Worm (Caenorhabditis elegans) whole organism, young adult: ENCODE results near the gene old-1.

ENCODE experiments used
- B0019.2 ChIP-seq: fragments of 200-800 bp; sonication (Bioruptor generic); conservative IDR thresholded peaks from 2 replicates; pipeline ENCODE4 v1.3.6; 2022; ENCODE audit warnings: missing genetic modification reagents, missing genetic modification characterization, missing compliant biosample characterization
- B0336.3 ChIP-seq: fragments of 200-800 bp; sonication (Bioruptor generic); IDR thresholded peaks from 2 replicates; pipeline ENCODE4 v1.3.6; 2022; ENCODE audit warnings: missing genetic modification characterization, missing compliant biosample characterization
- F37B4.10 ChIP-seq: fragments of 200-800 bp; sonication (Bioruptor generic); IDR thresholded peaks from 2 replicates; pipeline ENCODE4 v1.3.6; 2022; ENCODE audit warnings: missing genetic modification characterization, missing compliant biosample characterization
- F49E8.2 ChIP-seq: sonication (generic microtip); optimal IDR thresholded peaks from 3 replicates; lab custom pipeline; 2017; ENCODE audit warnings: missing genetic modification characterization, mild to moderate bottlenecking, missing compliant biosample characterization, antibody characterized with exemption, moderate library complexity; ENCODE audit not compliant: insufficient read depth
- F52B5.7 ChIP-seq: sonication (generic microtip); optimal IDR thresholded peaks from 2 replicates; lab custom pipeline; 2016; ENCODE audit warnings: mild to moderate bottlenecking, missing genetic modification characterization, missing compliant biosample characterization
- F55B11.4 ChIP-seq: sonication (generic microtip); optimal IDR thresholded peaks from 2 replicates; lab custom pipeline; 2016; ENCODE audit warnings: missing compliant biosample characterization, missing genetic modification characterization, borderline replicate concordance; ENCODE audit not compliant: insufficient read depth
- K12H6.12 ChIP-seq: fragments of 200-800 bp; sonication (Bioruptor generic); optimal IDR thresholded peaks from 2 replicates; lab custom pipeline; 2018; ENCODE audit warnings: mild to moderate bottlenecking, missing genetic modification characterization, missing compliant biosample characterization
- T07F8.4 ChIP-seq: sonication (generic microtip); optimal IDR thresholded peaks from 2 replicates; lab custom pipeline; 2016; ENCODE audit warnings: mild to moderate bottlenecking, missing genetic modification characterization, moderate library complexity, missing compliant biosample characterization
- Y53G8AR.9 ChIP-seq: fragments of 200-800 bp; sonication (Bioruptor generic); conservative IDR thresholded peaks from 2 replicates; pipeline ENCODE4 v1.3.6; 2022; ENCODE audit warnings: missing genetic modification reagents, missing genetic modification characterization, missing compliant biosample characterization
- Y56A3A.18 ChIP-seq: fragments of 200-800 bp; sonication (Bioruptor generic); IDR thresholded peaks from 2 replicates; pipeline ENCODE4 v1.3.6; 2022; ENCODE audit warnings: missing genetic modification reagents, missing genetic modification characterization, missing compliant biosample characterization
- ama-1 ChIP-seq, 3 experiments: fragments of 150-350 bp in 1 of 3; sonication (generic microtip) in 2 of 3; optimal IDR thresholded peaks; 2 replicates each; lab custom pipeline; 2014 to 2018; ENCODE audit warnings: missing biosample characterization in 2 of 3, missing genetic modification characterization in 2 of 3, missing genetic modification reagents in 2 of 3
- aptf-2 ChIP-seq: fragments of 200-800 bp; sonication (Bioruptor generic); conservative IDR thresholded peaks from 2 replicates; pipeline ENCODE4 v1.3.6; 2022; ENCODE audit warnings: missing genetic modification reagents, missing genetic modification characterization, missing compliant biosample characterization
- aptf-3 ChIP-seq: fragments of 200-800 bp; sonication (Bioruptor generic); IDR thresholded peaks from 2 replicates; pipeline ENCODE4 v1.3.6; 2022; ENCODE audit warnings: missing genetic modification characterization, missing compliant biosample characterization
- atf-7 ChIP-seq: sonication (generic microtip); optimal IDR thresholded peaks from 2 replicates; lab custom pipeline; 2017; ENCODE audit warnings: mild to moderate bottlenecking, missing genetic modification characterization, missing compliant biosample characterization
- attf-3 ChIP-seq: fragments of 200-800 bp; sonication (Bioruptor generic); conservative IDR thresholded peaks from 2 replicates; pipeline ENCODE4 v1.3.6; 2022; ENCODE audit warnings: missing genetic modification reagents, missing genetic modification characterization, missing compliant biosample characterization
- attf-5 ChIP-seq: fragments of 200-800 bp; sonication (Bioruptor generic); optimal IDR thresholded peaks from 2 replicates; lab custom pipeline; 2018; ENCODE audit warnings: mild to moderate bottlenecking, missing genetic modification characterization, missing compliant biosample characterization
- ccch-3 ChIP-seq: fragments of 200-800 bp; sonication (Bioruptor generic); optimal IDR thresholded peaks from 2 replicates; lab custom pipeline; 2018; ENCODE audit warnings: mild to moderate bottlenecking, missing genetic modification characterization, missing compliant biosample characterization
- cebp-1 ChIP-seq, 2 experiments: fragments of 200-800 bp in 1 of 2; sonication (Bioruptor generic) in 1 of 2; sonication (generic microtip) in 1 of 2; IDR thresholded peaks in 1 of 2; optimal IDR thresholded peaks in 1 of 2; 2 replicates each; pipeline versions ENCODE4 v1.3.6 to Lab custom; 2017 to 2022; ENCODE audit warnings: missing compliant biosample characterization in 2 of 2, missing genetic modification characterization in 2 of 2, mild to moderate bottlenecking in 1 of 2, missing genetic modification reagents in 1 of 2, moderate library complexity in 1 of 2
- ceh-27 ChIP-seq: fragments of 200-800 bp; sonication (Bioruptor generic); optimal IDR thresholded peaks from 2 replicates; lab custom pipeline; 2018; ENCODE audit warnings: mild to moderate bottlenecking, missing genetic modification characterization, moderate library complexity, missing compliant biosample characterization
- ceh-91 ChIP-seq: fragments of 200-800 bp; sonication (Bioruptor generic); IDR thresholded peaks from 2 replicates; pipeline ENCODE4 v1.3.6; 2022; ENCODE audit warnings: missing genetic modification reagents, missing genetic modification characterization, missing compliant biosample characterization
- chd-7 ChIP-seq: sonication (generic microtip); optimal IDR thresholded peaks from 2 replicates; lab custom pipeline; 2016; ENCODE audit warnings: mild to moderate bottlenecking, missing genetic modification characterization, moderate library complexity, missing compliant biosample characterization
- die-1 ChIP-seq: sonication (generic microtip); optimal IDR thresholded peaks from 2 replicates; lab custom pipeline; 2016; ENCODE audit warnings: missing genotype, mild to moderate bottlenecking, missing genetic modification characterization, missing compliant biosample characterization
- ekl-4 ChIP-seq: fragments of 200-800 bp; sonication (Bioruptor generic); IDR thresholded peaks from 2 replicates; pipeline ENCODE4 v1.3.6; 2022; ENCODE audit warnings: missing genetic modification reagents, missing genetic modification characterization, missing compliant biosample characterization
- hmg-1.2 ChIP-seq: fragments of 200-800 bp; sonication (Bioruptor generic); IDR thresholded peaks from 2 replicates; pipeline ENCODE4 v1.3.6; 2022; ENCODE audit warnings: missing genetic modification reagents, missing genetic modification characterization, missing compliant biosample characterization
- hrde-1 ChIP-seq: sonication (generic microtip); optimal IDR thresholded peaks from 2 replicates; lab custom pipeline; 2016; ENCODE audit warnings: missing genetic modification characterization, mild to moderate bottlenecking, missing compliant biosample characterization, moderate library complexity, missing genotype, missing genetic modification reagents, borderline replicate concordance
- let-526 ChIP-seq: fragments of 200-800 bp; sonication (Bioruptor generic); IDR thresholded peaks from 2 replicates; pipeline ENCODE4 v1.3.6; 2022; ENCODE audit warnings: missing genetic modification reagents, missing genetic modification characterization, missing compliant biosample characterization
- lin-54 ChIP-seq: fragments of 200-800 bp; sonication (Bioruptor generic); optimal IDR thresholded peaks from 2 replicates; lab custom pipeline; 2018; ENCODE audit warnings: mild to moderate bottlenecking, missing genetic modification characterization, missing compliant biosample characterization
- madf-10 ChIP-seq: sonication (generic microtip); optimal IDR thresholded peaks from 2 replicates; lab custom pipeline; 2016; ENCODE audit warnings: mild to moderate bottlenecking, missing genetic modification characterization, missing compliant biosample characterization
- madf-3 ChIP-seq: fragments of 200-800 bp; sonication (Bioruptor generic); IDR thresholded peaks from 2 replicates; pipeline ENCODE4 v1.3.6; 2022; ENCODE audit warnings: missing genetic modification reagents, missing genetic modification characterization, missing compliant biosample characterization
- mes-4 ChIP-seq: sonication (generic microtip); optimal IDR thresholded peaks from 2 replicates; lab custom pipeline; 2016; ENCODE audit warnings: missing genotype, missing genetic modification characterization, missing compliant biosample characterization
- mxl-1 ChIP-seq: sonication (generic microtip); optimal IDR thresholded peaks from 2 replicates; lab custom pipeline; 2016; ENCODE audit warnings: missing genetic modification characterization, missing compliant biosample characterization
- nfya-2 ChIP-seq: fragments of 200-800 bp; sonication (Bioruptor generic); IDR thresholded peaks from 2 replicates; pipeline ENCODE4 v1.3.6; 2022; ENCODE audit warnings: missing genetic modification reagents, missing genetic modification characterization, missing compliant biosample characterization
- nfyb-1 ChIP-seq: fragments of 200-800 bp; sonication (Bioruptor generic); IDR thresholded peaks from 2 replicates; pipeline ENCODE4 v1.3.6; 2022; ENCODE audit warnings: missing genetic modification reagents, missing genetic modification characterization, missing compliant biosample characterization
- nhr-120 ChIP-seq: fragments of 200-800 bp; sonication (Bioruptor generic); IDR thresholded peaks from 2 replicates; pipeline ENCODE4 v1.3.6; 2022; ENCODE audit warnings: missing genetic modification characterization, missing compliant biosample characterization
- pbrm-1 ChIP-seq: fragments of 200-800 bp; sonication (Bioruptor generic); IDR thresholded peaks from 2 replicates; pipeline ENCODE4 v1.3.6; 2022; ENCODE audit warnings: missing genetic modification reagents, missing genetic modification characterization, missing compliant biosample characterization
- repo-1 ChIP-seq: sonication (generic microtip); optimal IDR thresholded peaks from 2 replicates; lab custom pipeline; 2017; ENCODE audit warnings: mild to moderate bottlenecking, missing genetic modification characterization, missing compliant biosample characterization
- sea-2 ChIP-seq: fragments of 200-800 bp; sonication (Bioruptor generic); IDR thresholded peaks from 2 replicates; pipeline ENCODE4 v1.3.6; 2022; ENCODE audit warnings: missing genetic modification characterization, missing compliant biosample characterization
- snpc-3.4 ChIP-seq: sonication (generic microtip); optimal IDR thresholded peaks from 2 replicates; lab custom pipeline; 2017; ENCODE audit warnings: missing genetic modification characterization, mild to moderate bottlenecking, missing compliant biosample characterization, antibody characterized with exemption, moderate library complexity, missing genotype, missing genetic modification reagents
- tbp1 ChIP-seq: fragments of 200-800 bp; sonication (Bioruptor generic); optimal IDR thresholded peaks from 2 replicates; lab custom pipeline; 2018; ENCODE audit warnings: mild to moderate bottlenecking, missing genetic modification characterization, missing compliant biosample characterization
- tlf-1 ChIP-seq: fragments of 200-800 bp; sonication (Bioruptor generic); optimal IDR thresholded peaks from 2 replicates; lab custom pipeline; 2018; ENCODE audit warnings: mild to moderate bottlenecking, missing genetic modification characterization, missing compliant biosample characterization
- unc-130 ChIP-seq: sonication (generic microtip); optimal IDR thresholded peaks from 2 replicates; lab custom pipeline; 2016; ENCODE audit warnings: missing genetic modification reagents, missing genetic modification characterization, missing compliant biosample characterization
- zim-3 ChIP-seq: sonication (generic microtip); optimal IDR thresholded peaks from 2 replicates; lab custom pipeline; 2017; ENCODE audit warnings: mild to moderate bottlenecking, missing genetic modification characterization, moderate library complexity, missing compliant biosample characterization

The old-1 gene

DNA sequence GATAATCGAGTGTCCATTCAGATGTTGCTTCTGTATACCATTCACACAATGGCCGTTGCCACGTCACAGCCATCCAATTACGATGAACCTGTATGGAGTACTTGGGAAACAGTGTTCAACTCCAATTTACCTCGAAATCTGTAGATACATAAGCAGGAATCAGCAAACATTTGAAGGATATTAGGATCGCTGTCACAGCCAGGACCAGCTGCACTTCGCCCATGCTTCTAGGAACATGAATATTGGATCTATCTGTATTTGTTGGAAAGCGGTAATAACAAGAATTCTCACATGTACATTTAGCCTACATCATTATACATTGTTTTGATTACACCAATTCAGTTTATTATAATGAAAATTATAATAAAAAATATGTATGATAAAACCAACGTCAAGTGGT lies 17.7 kb upstream of the old-1 start, which contains the start of gene algn-8:
TSS of gene algn-8 (minus strand) at position 227 of the 400 bp plus-strand sequence.
- no peak for TF ChIP-seq F55B11.4
- TF ChIP-seq madf-10 (tag; lab: Kevin White, UChicago): peak; percentile 9
- TF ChIP-seq B0336.3 (GFP tag; lab: Robert Waterston, UW): peak; percentile 62
- TF ChIP-seq Y56A3A.18 (GFP tag; lab: Robert Waterston, UW): 0 out of 2 replicates have a peak, but pooled peaks have one; percentile 33
- peak; percentile 67 for TF ChIP-seq repo-1 (tag; lab: Kevin White, UChicago)
- no peak for TF ChIP-seq sea-2 (GFP tag; lab: Robert Waterston, UW)
- TF ChIP-seq mes-4 (tag; lab: Kevin White, UChicago): no peak
- no peak for TF ChIP-seq B0019.2
- TF ChIP-seq hmg-1.2 (GFP tag; lab: Robert Waterston, UW): peak; percentile 19; the same call in 1 of the 2 replicates
- peak; percentile 55 for TF ChIP-seq unc-130 (GFP tag; lab: Kevin White, UChicago)
- 0 out of 2 replicates have a peak, but pooled peaks have one; percentile 66 for TF ChIP-seq aptf-3 (GFP tag; lab: Robert Waterston, UW)
- TF ChIP-seq zim-3 (tag; lab: Kevin White, UChicago): peak; percentile 36
- no peak for TF ChIP-seq snpc-3.4 (tag; lab: Kevin White, UChicago)
- TF ChIP-seq ekl-4: 0 out of 2 replicates have a peak, but pooled peaks have one; percentile 24
- peak; percentile 71 for TF ChIP-seq Y53G8AR.9 (GFP tag; lab: Robert Waterston, UW)
- TF ChIP-seq atf-7 (tag; lab: Kevin White, UChicago): peak; percentile 45
- peak; percentile 45 for TF ChIP-seq chd-7 (tag; lab: Kevin White, UChicago)
- TF ChIP-seq hrde-1 (tag; lab: Kevin White, UChicago): peak; percentile 50
- peak; percentile 3 for TF ChIP-seq tlf-1 (GFP tag; lab: Kevin White, UChicago)
- TF ChIP-seq madf-3 (GFP tag; lab: Robert Waterston, UW): 0 out of 2 replicates have a peak, but pooled peaks have one; percentile 12

DNA sequence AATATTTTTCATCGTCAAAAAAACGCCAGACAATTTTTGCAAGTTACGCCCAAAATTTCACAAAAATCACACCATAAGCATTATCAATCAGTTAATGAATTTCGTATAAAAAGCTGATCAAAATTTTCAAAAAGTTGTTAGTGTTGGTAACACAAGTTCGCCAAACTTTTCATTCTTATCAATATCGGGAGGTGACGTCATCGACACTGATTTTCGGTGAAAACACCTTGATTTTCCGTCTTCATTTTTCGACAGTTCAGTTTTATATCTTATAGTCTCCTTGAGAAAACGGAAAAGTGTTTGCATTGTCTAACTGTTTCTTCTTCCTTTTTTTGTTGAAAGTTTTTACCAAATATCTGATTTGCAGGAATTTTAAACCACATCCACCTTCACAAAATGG lies 12.3 kb upstream of the old-1 start, which contains the start of gene C08H9.15:
TSS of gene C08H9.15 (plus strand) at position 368 of the 400 bp plus-strand sequence.
- TF ChIP-seq F52B5.7 (tag; lab: Kevin White, UChicago) (no peak), mxl-1 (tag; lab: Kevin White, UChicago) (no peak), pbrm-1 (GFP tag; lab: Robert Waterston, UW) (no peak), K12H6.12 (no peak), cebp-1 (GFP tag; IDR thresholded peaks at IDR 0.05; lab: Robert Waterston, UW) (no peak), cebp-1 (tag; optimal IDR thresholded peaks at IDR 0.05; lab: Kevin White, UChicago) (no peak), nfya-2 (GFP tag; lab: Robert Waterston, UW) (no peak), aptf-2 (GFP tag; lab: Robert Waterston, UW) (no peak), lin-54 (GFP tag; lab: Kevin White, UChicago) (no peak), die-1 (no peak), unc-130 (GFP tag; lab: Kevin White, UChicago) (no peak), B0019.2 (no peak), ccch-3 (GFP tag; lab: Kevin White, UChicago) (no peak), F37B4.10 (no peak), T07F8.4 (no peak), ceh-27 (GFP tag; lab: Kevin White, UChicago) (no peak), attf-3 (no peak), tbp1 (no peak)

DNA sequence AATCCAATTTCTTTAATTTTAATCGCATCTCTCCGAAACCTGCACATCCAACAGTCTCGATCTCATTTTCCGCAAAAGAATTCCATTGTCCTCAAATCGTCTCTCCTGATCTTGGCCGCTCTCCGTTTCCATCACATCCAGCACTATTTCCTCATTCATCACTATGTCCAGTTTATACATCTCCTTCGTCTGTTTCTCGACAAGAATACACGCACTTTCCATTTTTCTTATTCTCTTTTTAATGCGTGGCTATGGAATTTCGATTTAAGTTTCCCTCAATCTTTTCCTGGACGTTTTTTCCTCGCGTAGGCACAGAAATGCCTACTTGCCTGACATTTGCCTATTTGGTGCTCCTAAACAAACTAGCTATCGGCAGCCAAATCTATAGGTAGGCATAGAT lies 11.3 kb upstream of the old-1 start:
- TF ChIP-seq nfyb-1 (GFP tag; lab: Robert Waterston, UW) (no peak), F49E8.2 (no peak), attf-5 (GFP tag; lab: Kevin White, UChicago) (no peak), ceh-91 (GFP tag; lab: Robert Waterston, UW) (no peak), nhr-120 (no peak), B0336.3 (GFP tag; lab: Robert Waterston, UW) (no peak), let-526 (GFP tag; lab: Robert Waterston, UW) (no peak), mxl-1 (tag; lab: Kevin White, UChicago) (no peak), ama-1 (optimal IDR thresholded peaks at IDR 0.05; lab: Kevin White, UChicago) (no peak), ama-1 (GFP tag; optimal IDR thresholded peaks at IDR 0.05; lab: Kevin White, UChicago) (no peak)
